Fruit fly (Drosophila melanogaster) whole organism, embryonic: ENCODE measurements around the gene hkb.
A peak's percentile ranks its signal among the peaks of the same experiment; 100 is the strongest.

Source experiments
- Antp ChIP-seq: fragments of 200-800 bp; sonication (Bioruptor generic); optimal IDR thresholded peaks from 3 replicates; lab custom pipeline; 2016; ENCODE audit warnings: missing biosample characterization, missing genetic modification characterization
- CG10209 ChIP-seq: fragments of 200-800 bp; sonication (Bioruptor generic); optimal IDR thresholded peaks from 3 replicates; lab custom pipeline; 2017; ENCODE audit warnings: missing biosample characterization, mild to moderate bottlenecking, missing genetic modification characterization, missing genetic modification reagents
- CG10366 ChIP-seq: fragments of 200-800 bp; sonication (Bioruptor generic); IDR thresholded peaks from 2 replicates; pipeline ENCODE4 v1.3.6; 2022; ENCODE audit warnings: missing biosample characterization, missing genetic modification characterization
- CG10543 ChIP-seq: fragments of 200-800 bp; sonication (Bioruptor generic); optimal IDR thresholded peaks from 3 replicates; lab custom pipeline; 2017; ENCODE audit warnings: missing biosample characterization, mild to moderate bottlenecking, missing genetic modification characterization, moderate library complexity
- CG1603 ChIP-seq: fragments of 200-800 bp; sonication (Bioruptor generic); optimal IDR thresholded peaks from 2 replicates; lab custom pipeline; 2019; ENCODE audit warnings: missing biosample characterization, mild to moderate bottlenecking, missing genetic modification characterization, moderate library complexity
- CG18764 ChIP-seq: fragments of 200-800 bp; sonication (Bioruptor generic); optimal IDR thresholded peaks from 3 replicates; lab custom pipeline; 2016; ENCODE audit warnings: missing biosample characterization, missing genetic modification characterization
- CG32532 ChIP-seq: fragments of 200-800 bp; sonication (Bioruptor generic); IDR thresholded peaks from 2 replicates; pipeline ENCODE4 v1.3.6; 2022; ENCODE audit warnings: missing biosample characterization, missing genetic modification characterization
- CG34224 ChIP-seq: fragments of 200-800 bp; sonication (Bioruptor generic); IDR thresholded peaks from 3 replicates; pipeline ENCODE4 v1.3.6; 2022; ENCODE audit warnings: missing biosample characterization, missing genetic modification characterization; ENCODE audit not compliant: partially characterized antibody
- CG42726 ChIP-seq: fragments of 200-800 bp; sonication (Bioruptor generic); IDR thresholded peaks from 2 replicates; pipeline ENCODE4 v1.3.6; 2022; ENCODE audit warnings: missing biosample characterization, missing genetic modification characterization; ENCODE audit not compliant: partially characterized antibody
- CG4424 ChIP-seq: fragments of 200-800 bp; sonication (Bioruptor generic); optimal IDR thresholded peaks from 3 replicates; lab custom pipeline; 2016; ENCODE audit warnings: missing biosample characterization, missing genetic modification characterization
- CG4854 ChIP-seq: fragments of 200-800 bp; sonication (Bioruptor generic); optimal IDR thresholded peaks from 2 replicates; lab custom pipeline; 2016; ENCODE audit warnings: missing biosample characterization, missing genetic modification characterization, inconsistent platforms
- CG8089 ChIP-seq: fragments of 200-800 bp; sonication (Bioruptor generic); optimal IDR thresholded peaks from 3 replicates; lab custom pipeline; 2016; ENCODE audit warnings: missing biosample characterization, missing genetic modification characterization
- CG9215 ChIP-seq: fragments of 200-800 bp; sonication (Bioruptor generic); IDR thresholded peaks from 2 replicates; pipeline ENCODE4 v1.3.6; 2022; ENCODE audit warnings: missing biosample characterization, missing genetic modification characterization
- CHES-1-like ChIP-seq: fragments of 200-800 bp; sonication (Bioruptor generic); optimal IDR thresholded peaks from 2 replicates; lab custom pipeline; 2016; ENCODE audit warnings: missing biosample characterization, missing genetic modification characterization
- CTCF ChIP-seq: fragments of 200-800 bp; sonication (Bioruptor generic); optimal IDR thresholded peaks from 2 replicates; lab custom pipeline; 2017; ENCODE audit warnings: missing biosample characterization, mild to moderate bottlenecking, missing genetic modification characterization, moderate library complexity
- CoRest ChIP-seq: fragments of 200-800 bp; sonication (Bioruptor generic); optimal IDR thresholded peaks from 3 replicates; lab custom pipeline; 2018; ENCODE audit warnings: missing biosample characterization, mild to moderate bottlenecking, missing genetic modification characterization, moderate library complexity
- Dad ChIP-seq: fragments of 200-800 bp; sonication (Bioruptor generic); optimal IDR thresholded peaks from 3 replicates; lab custom pipeline; 2016; ENCODE audit warnings: missing biosample characterization, missing genetic modification characterization
- Dll ChIP-seq: fragments of 200-800 bp; sonication (Bioruptor generic); IDR thresholded peaks from 4 replicates; pipeline ENCODE4 v1.3.6; 2022; ENCODE audit warnings: missing biosample characterization, missing genetic modification characterization; ENCODE audit not compliant: partially characterized antibody
- Ets65A ChIP-seq: fragments of 200-800 bp; sonication (Bioruptor generic); peaks from one replicate; lab custom pipeline; 2016; ENCODE audit warnings: missing biosample characterization, missing genetic modification characterization
- Fer1 ChIP-seq: fragments of 200-800 bp; sonication (Bioruptor generic); optimal IDR thresholded peaks from 2 replicates; lab custom pipeline; 2017; ENCODE audit warnings: missing biosample characterization, mild to moderate bottlenecking, missing genetic modification characterization
- GATAe ChIP-seq: fragments of 200-800 bp; sonication (Bioruptor generic); conservative IDR thresholded peaks from 2 replicates; pipeline ENCODE4 v1.3.6; 2022; ENCODE audit warnings: missing biosample characterization, missing genetic modification characterization
- H15 ChIP-seq: fragments of 200-800 bp; sonication (Bioruptor generic); IDR thresholded peaks from 3 replicates; pipeline ENCODE4 v1.3.6; 2022; ENCODE audit warnings: missing biosample characterization, missing genetic modification characterization
- HLH54F ChIP-seq: fragments of 200-800 bp; sonication (Bioruptor generic); optimal IDR thresholded peaks from 3 replicates; lab custom pipeline; 2016; ENCODE audit warnings: missing biosample characterization, missing genetic modification characterization
- HLHmδ ChIP-seq: fragments of 200-800 bp; sonication (Bioruptor generic); optimal IDR thresholded peaks from 2 replicates; lab custom pipeline; 2018; ENCODE audit warnings: missing biosample characterization, mild to moderate bottlenecking, missing genetic modification characterization, moderate library complexity
- HmgD ChIP-seq: fragments of 200-800 bp; sonication (Bioruptor generic); optimal IDR thresholded peaks from 3 replicates; lab custom pipeline; 2016; ENCODE audit warnings: missing biosample characterization, missing genetic modification characterization
- Hmx ChIP-seq: fragments of 200-800 bp; sonication (Bioruptor generic); optimal IDR thresholded peaks from 2 replicates; lab custom pipeline; 2016; ENCODE audit warnings: missing biosample characterization, missing genetic modification characterization
- Lpt ChIP-seq: fragments of >200 bp; optimal IDR thresholded peaks from 2 replicates; lab custom pipeline; 2018; ENCODE audit warnings: missing biosample characterization, missing genetic modification characterization
- NC2α ChIP-seq: fragments of 200-800 bp; sonication (Bioruptor generic); optimal IDR thresholded peaks from 2 replicates; lab custom pipeline; 2016; ENCODE audit warnings: missing biosample characterization, missing genetic modification characterization
- NK7.1 ChIP-seq: fragments of 200-800 bp; sonication (Bioruptor generic); optimal IDR thresholded peaks from 3 replicates; lab custom pipeline; 2016; ENCODE audit warnings: missing biosample characterization, missing genetic modification characterization
- Neu2 ChIP-seq: fragments of 200-800 bp; sonication (Bioruptor generic); optimal IDR thresholded peaks from 3 replicates; lab custom pipeline; 2016; ENCODE audit warnings: missing biosample characterization, missing genetic modification characterization, borderline replicate concordance
- Ravus ChIP-seq: fragments of 200-800 bp; sonication (Bioruptor generic); IDR thresholded peaks from 2 replicates; pipeline ENCODE4 v1.3.6; 2022; ENCODE audit warnings: missing biosample characterization, missing genetic modification characterization
- Spps ChIP-seq: fragments of 200-800 bp; sonication (Bioruptor generic); optimal IDR thresholded peaks from 2 replicates; lab custom pipeline; 2018; ENCODE audit warnings: missing biosample characterization, mild to moderate bottlenecking, missing genetic modification characterization
- Tbp ChIP-seq: fragments of >200 bp; optimal IDR thresholded peaks from 2 replicates; lab custom pipeline; 2018; ENCODE audit warnings: missing biosample characterization, missing genetic modification characterization
- bsh ChIP-seq, 2 experiments: fragments of 200-800 bp; sonication (Bioruptor generic); optimal IDR thresholded peaks; 2 replicates each; lab custom pipeline; 2017 to 2018; ENCODE audit warnings: mild to moderate bottlenecking in 2 of 2, missing biosample characterization in 2 of 2, missing genetic modification characterization in 2 of 2, moderate library complexity in 1 of 2
- cad ChIP-seq: fragments of >200 bp; optimal IDR thresholded peaks from 2 replicates; lab custom pipeline; 2017; ENCODE audit warnings: missing biosample characterization, missing genetic modification characterization
- chn ChIP-seq: fragments of 200-800 bp; sonication (Bioruptor generic); optimal IDR thresholded peaks from 2 replicates; lab custom pipeline; 2016; ENCODE audit warnings: missing biosample characterization, missing genetic modification characterization
- ems ChIP-seq: fragments of 200-800 bp; sonication (Bioruptor generic); optimal IDR thresholded peaks from 3 replicates; lab custom pipeline; 2016; ENCODE audit warnings: missing biosample characterization, missing genetic modification characterization
- fd64A ChIP-seq: fragments of 200-800 bp; sonication (Bioruptor generic); optimal IDR thresholded peaks from 3 replicates; lab custom pipeline; 2018; ENCODE audit warnings: missing biosample characterization, mild to moderate bottlenecking, missing genetic modification characterization
- gsb ChIP-seq: fragments of 200-800 bp; sonication (Bioruptor generic); IDR thresholded peaks from 2 replicates; pipeline ENCODE4 v1.3.6; 2022; ENCODE audit warnings: missing biosample characterization, missing genetic modification characterization
- p53 ChIP-seq: fragments of 200-800 bp; sonication (Bioruptor generic); optimal IDR thresholded peaks from 2 replicates; lab custom pipeline; 2016; ENCODE audit warnings: missing biosample characterization, missing genetic modification characterization
- pb ChIP-seq: fragments of 200-800 bp; sonication (Bioruptor generic); optimal IDR thresholded peaks from 3 replicates; lab custom pipeline; 2016; ENCODE audit warnings: missing biosample characterization, missing genetic modification characterization
- pnt ChIP-seq: fragments of 200-800 bp; sonication (Bioruptor generic); optimal IDR thresholded peaks from 3 replicates; lab custom pipeline; 2016; ENCODE audit warnings: missing biosample characterization, missing genetic modification characterization
- prd ChIP-seq, 3 experiments: fragments of >200 bp in 2 of 3; fragments of 200-800 bp in 1 of 3; sonication (Bioruptor generic) in 1 of 3; optimal IDR thresholded peaks in 2 of 3; IDR thresholded peaks in 1 of 3; 2 replicates in 2 of 3; 3 replicates in 1 of 3; pipeline versions ENCODE4 v1.3.6 to Lab custom; 2017 to 2022; ENCODE audit warnings: missing biosample characterization in 1 of 3, missing genetic modification characterization in 1 of 3
- pzg ChIP-seq: fragments of 200-800 bp; sonication (Bioruptor generic); optimal IDR thresholded peaks from 3 replicates; lab custom pipeline; 2018; ENCODE audit warnings: missing biosample characterization, mild to moderate bottlenecking, missing genetic modification characterization, moderate library complexity
- rib ChIP-seq: fragments of 200-800 bp; sonication (Bioruptor generic); IDR thresholded peaks from 2 replicates; pipeline ENCODE4 v1.3.6; 2022; ENCODE audit warnings: missing biosample characterization, missing genetic modification characterization
- shn ChIP-seq: fragments of 200-800 bp; sonication (Bioruptor generic); optimal IDR thresholded peaks from 3 replicates; lab custom pipeline; 2016; ENCODE audit warnings: missing biosample characterization, missing genetic modification characterization
- sug ChIP-seq: fragments of 200-800 bp; optimal IDR thresholded peaks from 2 replicates; lab custom pipeline; 2019; ENCODE audit warnings: missing biosample characterization, mild to moderate bottlenecking, missing genetic modification characterization, moderate library complexity
- trem ChIP-seq: fragments of 200-800 bp; optimal IDR thresholded peaks from 3 replicates; lab custom pipeline; 2019; ENCODE audit warnings: missing biosample characterization, mild to moderate bottlenecking, missing genetic modification characterization, moderate library complexity
- unc-4 ChIP-seq: fragments of 200-800 bp; sonication (Bioruptor generic); IDR thresholded peaks from 2 replicates; pipeline ENCODE4 v1.3.6; 2022; ENCODE audit warnings: missing biosample characterization, missing genetic modification characterization; ENCODE audit not compliant: partially characterized antibody
- wdn ChIP-seq: fragments of 200-800 bp; sonication (Bioruptor generic); IDR thresholded peaks from 2 replicates; pipeline ENCODE4 v1.3.6; 2022; ENCODE audit warnings: missing biosample characterization, missing genetic modification characterization
- wor ChIP-seq: fragments of 200-800 bp; sonication (Bioruptor generic); IDR thresholded peaks from 2 replicates; pipeline ENCODE4 v1.3.6; 2022; ENCODE audit warnings: missing biosample characterization, missing genetic modification characterization

The hkb gene

dm6 chr3R:4311067-4311723 is 35.3 kb downstream of the hkb start, which contains the start of gene Suv3 (continued):
- TF ChIP-seq Fer1 (no peak), CG10366 (GFP tag; lab: Robert Waterston, UW) (0 out of 2 replicates have a peak, but pooled peaks have one; percentile 27), CoRest (tag; lab: Kevin White, UChicago) (peak; percentile 74), pb (GFP tag; lab: Kevin White, UChicago) (no peak), bsh (GFP tag; optimal IDR thresholded peaks at IDR 0.05; lab: Kevin White, UChicago) (peak in 1 of 2 experiments; percentile 32), CG10543 (GFP tag; lab: Kevin White, UChicago) (peak; percentile 47), sug (peak; percentile 55), Neu2 (GFP tag; lab: Kevin White, UChicago) (no peak), GATAe (no peak), prd (optimal IDR thresholded peaks at IDR 0.05; lab: Kevin White, UChicago) (no peak), prd (GFP tag; IDR thresholded peaks at IDR 0.05; lab: Robert Waterston, UW) (peak; percentile 49; the same call in 1 of the 3 replicates), unc-4 (no peak), CG4854 (no peak), CG4424 (GFP tag; lab: Kevin White, UChicago) (peak; percentile 5), trem (tag; lab: Kevin White, UChicago) (peak; percentile 5), Hmx (GFP tag; lab: Kevin White, UChicago) (no peak), HmgD (GFP tag; lab: Kevin White, UChicago) (no peak), rib (GFP tag; lab: Robert Waterston, UW) (no peak), pnt (GFP tag; lab: Kevin White, UChicago) (no peak), gsb (no peak), NK7.1 (no peak), CG42726 (GFP tag; lab: Robert Waterston, UW) (no peak), CG18764 (GFP tag; lab: Kevin White, UChicago) (no peak), cad (no peak), HLH54F (GFP tag; lab: Kevin White, UChicago) (no peak), NC2α (no peak), CG9215 (peak; percentile 83), CG8089 (GFP tag; lab: Kevin White, UChicago) (no peak), Dll (GFP tag; lab: Robert Waterston, UW) (no peak), CG10209 (GFP tag; lab: Kevin White, UChicago) (peak; percentile 17), CHES-1-like (GFP tag; lab: Kevin White, UChicago) (no peak), Dad (GFP tag; lab: Kevin White, UChicago) (no peak), Lpt (no peak), fd64A (GFP tag; lab: Kevin White, UChicago) (no peak), wdn (no peak), CG34224 (peak; percentile 38; the same call in 2 of the 3 replicates), ems (GFP tag; lab: Kevin White, UChicago) (no peak), p53 (GFP tag; lab: Kevin White, UChicago) (no peak), pzg (GFP tag; lab: Kevin White, UChicago) (peak; percentile 46), wor (GFP tag; lab: Robert Waterston, UW) (no peak), CTCF (GFP tag; lab: Kevin White, UChicago) (no peak), HLHmδ (GFP tag; lab: Kevin White, UChicago) (no peak), Spps (tag; lab: Kevin White, UChicago) (no peak), chn (no peak), CG1603 (tag; lab: Kevin White, UChicago) (no peak), CG32532 (GFP tag; lab: Robert Waterston, UW) (peak; percentile 28; the same call in 1 of the 2 replicates), Ets65A (no peak), shn (GFP tag; lab: Kevin White, UChicago) (no peak), Antp (GFP tag; lab: Kevin White, UChicago) (no peak), H15 (GFP tag; lab: Robert Waterston, UW) (no peak), Ravus (GFP tag; lab: Robert Waterston, UW) (no peak), Tbp (GFP tag; lab: Kevin White, UChicago) (no peak)
